Worm (Caenorhabditis elegans): ENCODE data around the gene R09E10.6.

Gene R09E10.6

ce11 chrIV:10296036-10296435 is 2.1 kb upstream of the R09E10.6 start:
- TF ChIP-seq C16A3.4 (tag; optimal IDR thresholded peaks at IDR 0.05) (no peak), grh-1 (GFP tag; IDR thresholded peaks at IDR 0.05) (no peak), pax-3 (tag; optimal IDR thresholded peaks at IDR 0.05) (no peak), dpl-1 (GFP tag; optimal IDR thresholded peaks at IDR 0.05) (no peak), tbx-2 (tag; optimal IDR thresholded peaks at IDR 0.05) (no peak), aly-2 (tag; optimal IDR thresholded peaks at IDR 0.05) (no peak), nhr-71 (tag; optimal IDR thresholded peaks at IDR 0.05) (no peak), sox-4 (tag; optimal IDR thresholded peaks at IDR 0.05) (no peak), C04F5.9 (tag; optimal IDR thresholded peaks at IDR 0.05) (no peak), pqm-1 (tag; optimal IDR thresholded peaks at IDR 0.05) (no peak), hlh-4 (tag; optimal IDR thresholded peaks at IDR 0.05) (no peak)

- TF ChIP-seq lin-14 (GFP tag; optimal IDR thresholded peaks at IDR 0.05): no peak
- TF ChIP-seq nhr-85 (tag): peak; percentile 81
- no peak for TF ChIP-seq nhr-237 (tag; optimal IDR thresholded peaks at IDR 0.05)
- no peak for TF ChIP-seq mab-9 (GFP tag; IDR thresholded peaks at IDR 0.05)
- no peak for TF ChIP-seq ztf-11 (tag; optimal IDR thresholded peaks at IDR 0.05)
- TF ChIP-seq nhr-71 (tag; optimal IDR thresholded peaks at IDR 0.05): no peak
- TF ChIP-seq unc-30 (tag; optimal IDR thresholded peaks at IDR 0.05): no peak
- TF ChIP-seq snu-23 (GFP tag; optimal IDR thresholded peaks at IDR 0.05): no peak
- TF ChIP-seq efl-1 (optimal IDR thresholded peaks at IDR 0.05): no peak
- TF ChIP-seq efl-1 (GFP tag; optimal IDR thresholded peaks at IDR 0.05 in 1 of 2): peak in 1 of 2 experiments; percentile 36
- TF ChIP-seq nhr-47 (tag; optimal IDR thresholded peaks at IDR 0.05): no peak
- no peak for TF ChIP-seq lsy-2 (tag; optimal IDR thresholded peaks at IDR 0.05)
- no peak for TF ChIP-seq snpc-4 (tag; optimal IDR thresholded peaks at IDR 0.05)
- TF ChIP-seq mep-1 (tag; optimal IDR thresholded peaks at IDR 0.05): no peak
- TF ChIP-seq ama-1 (optimal IDR thresholded peaks at IDR 0.05): no peak
- TF ChIP-seq rnt-1 (tag; optimal IDR thresholded peaks at IDR 0.05): no peak
- TF ChIP-seq nhr-20 (tag; optimal IDR thresholded peaks at IDR 0.05): peak; percentile 33
- no peak for TF ChIP-seq fkh-8 (tag; optimal IDR thresholded peaks at IDR 0.05)
- TF ChIP-seq lin-35 (GFP tag; optimal IDR thresholded peaks at IDR 0.05): peak in 1 of 2 experiments; percentile 43
- no peak for TF ChIP-seq nhr-11 (tag; optimal IDR thresholded peaks at IDR 0.05)
- TF ChIP-seq elt-2 (tag; optimal IDR thresholded peaks at IDR 0.05): no peak
- peak; percentile 27; the same call in 1 of the 2 replicates for TF ChIP-seq nhr-19 (GFP tag; conservative IDR thresholded peaks at IDR 0.05)
- TF ChIP-seq swsn-7 (tag; optimal IDR thresholded peaks at IDR 0.05): no peak
These were observed 1.2 kb upstream of the R09E10.6 start, which contains the start of gene R09E10.13 for ce11 chrIV:10295084-10295483. R09E10.13 (minus strand) TSS chrIV:10295144.

- no peak for TF ChIP-seq nhr-47 (tag; optimal IDR thresholded peaks at IDR 0.05)
- TF ChIP-seq mab-9 (GFP tag; IDR thresholded peaks at IDR 0.05): no peak
These were observed 5.4 kb downstream of the R09E10.6 start for ce11 chrIV:10288575-10288974.

ce11 chrIV:10286655-10287054 is 7.3 kb downstream of the R09E10.6 start, which contains the start of gene ebax-1:
ebax-1 (plus strand) TSS chrIV:10286955.
- TF ChIP-seq hlh-17 (GFP tag; optimal IDR thresholded peaks at IDR 0.05; ENCODE audit: borderline replicate concordance) (no peak), alr-1 (tag; optimal IDR thresholded peaks at IDR 0.05; ENCODE audit: borderline replicate concordance) (no peak), snpc-4 (tag; optimal IDR thresholded peaks at IDR 0.05) (no peak), fkh-8 (tag; optimal IDR thresholded peaks at IDR 0.05) (no peak), pag-3 (tag; optimal IDR thresholded peaks at IDR 0.05; ENCODE audit: borderline replicate concordance, insufficient read depth) (no peak), efl-3 (GFP tag; optimal IDR thresholded peaks at IDR 0.05) (no peak), sptf-1 (tag; optimal IDR thresholded peaks at IDR 0.05) (no peak), hpl-2 (GFP tag; optimal IDR thresholded peaks at IDR 0.05) (no peak), nhr-84 (tag; optimal IDR thresholded peaks at IDR 0.05) (no peak), nhr-71 (tag; optimal IDR thresholded peaks at IDR 0.05) (no peak)

Data from whole organism, L1 larva.